Worm (Caenorhabditis elegans) whole organism, mixed stage, embryonic: Measurements from ENCODE around the gene F47C12.8.

Source experiments
- blmp-1 ChIP-seq: fragments of 150-350 bp; optimal IDR thresholded peaks from 2 replicates; lab custom pipeline; 2014; ENCODE audit warnings: missing biosample characterization, missing genetic modification characterization
- ces-1 ChIP-seq: fragments of 150-350 bp; optimal IDR thresholded peaks from 2 replicates; lab custom pipeline; 2014; ENCODE audit warnings: missing biosample characterization, missing genetic modification reagents, missing genetic modification characterization
- hlh-1 ChIP-seq: fragments of 150-350 bp; optimal IDR thresholded peaks from 2 replicates; lab custom pipeline; 2014; ENCODE audit warnings: missing biosample characterization, missing genetic modification reagents, missing genetic modification characterization
- lsy-2 ChIP-seq: fragments of 150-350 bp; optimal IDR thresholded peaks from 2 replicates; lab custom pipeline; 2014; ENCODE audit warnings: missing biosample characterization, missing genetic modification characterization
- mab-5 ChIP-seq: fragments of 150-350 bp; optimal IDR thresholded peaks from 2 replicates; lab custom pipeline; 2014; ENCODE audit warnings: missing biosample characterization, missing genetic modification characterization
- mep-1 ChIP-seq: fragments of 150-350 bp; optimal IDR thresholded peaks from 2 replicates; lab custom pipeline; 2017; ENCODE audit warnings: missing biosample characterization, missing genetic modification reagents, missing genetic modification characterization, inconsistent platforms
- nhr-28 ChIP-seq: fragments of 150-350 bp; optimal IDR thresholded peaks from 2 replicates; lab custom pipeline; 2014; ENCODE audit warnings: missing biosample characterization, missing genetic modification characterization
- nhr-76 ChIP-seq: sonication (generic microtip); optimal IDR thresholded peaks from 2 replicates; lab custom pipeline; 2017; ENCODE audit warnings: missing biosample characterization, missing genetic modification characterization
- pha-4 ChIP-seq: fragments of 150-350 bp; optimal IDR thresholded peaks from 2 replicates; lab custom pipeline; 2018; ENCODE audit warnings: missing biosample characterization, missing genetic modification reagents, missing genetic modification characterization
- unc-62 ChIP-seq: fragments of 150-350 bp; optimal IDR thresholded peaks from 2 replicates; lab custom pipeline; 2014; ENCODE audit warnings: missing biosample characterization, missing genetic modification reagents, missing genetic modification characterization

DNA sequence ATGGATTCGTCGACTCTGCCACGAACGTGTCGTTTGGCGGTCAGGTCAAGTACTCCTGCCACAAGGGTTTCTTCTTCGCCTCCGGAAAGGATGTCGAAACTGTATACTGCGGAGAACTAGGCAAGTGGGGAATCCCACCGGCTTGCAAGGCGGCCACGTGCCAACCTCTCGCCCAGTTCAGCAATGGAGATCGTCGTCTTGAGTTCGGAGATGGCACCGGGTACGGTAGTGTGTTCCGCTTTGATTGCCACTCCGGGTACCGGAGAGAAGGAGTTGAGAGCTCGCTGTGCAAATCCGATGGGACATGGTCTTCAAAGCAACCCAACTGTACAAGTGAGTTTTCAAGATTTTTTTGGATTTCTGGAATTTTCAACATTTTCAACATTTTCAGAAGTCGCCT is 1.2 kb upstream of the F47C12.8 start:
- TF ChIP-seq unc-62 = no peak
- no peak for TF ChIP-seq lsy-2 (tag; lab: Kevin White, UChicago)
- TF ChIP-seq nhr-28 (tag; lab: Kevin White, UChicago) = no peak
- TF ChIP-seq nhr-76 (tag; lab: Kevin White, UChicago) = no peak
- no peak for TF ChIP-seq blmp-1 (tag; lab: Kevin White, UChicago)
- no peak for TF ChIP-seq mab-5 (tag; lab: Kevin White, UChicago)
- no peak for TF ChIP-seq pha-4
- no peak for TF ChIP-seq hlh-1 (tag; lab: Kevin White, UChicago)
- TF ChIP-seq mep-1 (tag; lab: Kevin White, UChicago) = no peak
- TF ChIP-seq ces-1 = no peak
